Fruit fly (Drosophila melanogaster) whole organism, embryonic: ENCODE measurements around the gene GlcAT-P.

Source experiments
- BtbVII ChIP-seq: fragments of 200-800 bp; sonication (Bioruptor generic); optimal IDR thresholded peaks from 3 replicates; lab custom pipeline; 2017; ENCODE audit warnings: missing biosample characterization, mild to moderate bottlenecking, missing genetic modification characterization
- CG10462 ChIP-seq: fragments of 200-800 bp; sonication (Bioruptor generic); optimal IDR thresholded peaks from 2 replicates; lab custom pipeline; 2016; ENCODE audit warnings: missing biosample characterization, missing genetic modification characterization
- CG13287 ChIP-seq: fragments of 200-800 bp; sonication (Bioruptor generic); IDR thresholded peaks from 2 replicates; pipeline ENCODE4 v1.3.6; 2022; ENCODE audit warnings: missing biosample characterization, missing genetic modification characterization; ENCODE audit not compliant: partially characterized antibody
- CG14965 ChIP-seq: fragments of 200-800 bp; sonication (Bioruptor generic); optimal IDR thresholded peaks from 2 replicates; lab custom pipeline; 2016; ENCODE audit warnings: missing biosample characterization, missing genetic modification characterization, borderline replicate concordance
- CG15011 ChIP-seq: fragments of 200-800 bp; sonication (Bioruptor generic); optimal IDR thresholded peaks from 3 replicates; lab custom pipeline; 2018; ENCODE audit warnings: missing biosample characterization, mild to moderate bottlenecking, missing genetic modification characterization
- CG2116 ChIP-seq: fragments of 200-800 bp; sonication (Bioruptor generic); optimal IDR thresholded peaks from 3 replicates; lab custom pipeline; 2018; ENCODE audit warnings: missing biosample characterization, mild to moderate bottlenecking, missing genetic modification characterization
- CG31224 ChIP-seq: fragments of 200-800 bp; sonication (Bioruptor generic); IDR thresholded peaks from 2 replicates; pipeline ENCODE4 v1.3.6; 2022; ENCODE audit warnings: missing biosample characterization, missing genetic modification characterization
- CG31441 ChIP-seq: fragments of 200-800 bp; sonication (Bioruptor generic); IDR thresholded peaks from 2 replicates; pipeline ENCODE4 v1.3.6; 2022; ENCODE audit warnings: missing biosample characterization, missing genetic modification characterization
- CG42726 ChIP-seq: fragments of 200-800 bp; sonication (Bioruptor generic); IDR thresholded peaks from 2 replicates; pipeline ENCODE4 v1.3.6; 2022; ENCODE audit warnings: missing biosample characterization, missing genetic modification characterization; ENCODE audit not compliant: partially characterized antibody
- CG4404 ChIP-seq: fragments of 200-800 bp; sonication (Bioruptor generic); IDR thresholded peaks from 2 replicates; pipeline ENCODE4 v1.3.6; 2022; ENCODE audit warnings: missing biosample characterization, missing genetic modification characterization
- CG6683 ChIP-seq: fragments of 200-800 bp; sonication (Bioruptor generic); optimal IDR thresholded peaks from 2 replicates; lab custom pipeline; 2017; ENCODE audit warnings: missing biosample characterization, mild to moderate bottlenecking, missing genetic modification characterization, missing genetic modification reagents
- CG7271 ChIP-seq: fragments of 200-800 bp; sonication (Bioruptor generic); optimal IDR thresholded peaks from 2 replicates; lab custom pipeline; 2018; ENCODE audit warnings: missing biosample characterization, mild to moderate bottlenecking, missing genetic modification characterization, moderate library complexity
- CG9609 ChIP-seq: fragments of 200-800 bp; sonication (Bioruptor generic); optimal IDR thresholded peaks from 3 replicates; lab custom pipeline; 2016; ENCODE audit warnings: missing biosample characterization, missing genetic modification characterization
- Dbx ChIP-seq: fragments of 200-800 bp; sonication (Bioruptor generic); IDR thresholded peaks from 3 replicates; pipeline ENCODE4 v1.3.6; 2022; ENCODE audit warnings: missing biosample characterization, missing genetic modification characterization
- Dip2 ChIP-seq: fragments of 200-800 bp; sonication (Bioruptor generic); IDR thresholded peaks from 2 replicates; pipeline ENCODE4 v1.3.6; 2022; ENCODE audit warnings: missing biosample characterization, missing genetic modification characterization
- GATAe ChIP-seq: fragments of 200-800 bp; sonication (Bioruptor generic); conservative IDR thresholded peaks from 2 replicates; pipeline ENCODE4 v1.3.6; 2022; ENCODE audit warnings: missing biosample characterization, missing genetic modification characterization
- H2.0 ChIP-seq: fragments of 200-800 bp; sonication (Bioruptor generic); IDR thresholded peaks from 2 replicates; pipeline ENCODE4 v1.3.6; 2022; ENCODE audit warnings: missing biosample characterization, missing genetic modification characterization
- Myb ChIP-seq: fragments of 200-800 bp; sonication (Bioruptor generic); optimal IDR thresholded peaks from 2 replicates; lab custom pipeline; 2016; ENCODE audit warnings: missing biosample characterization, missing genetic modification characterization
- NK7.1 ChIP-seq: fragments of 200-800 bp; sonication (Bioruptor generic); optimal IDR thresholded peaks from 3 replicates; lab custom pipeline; 2016; ENCODE audit warnings: missing biosample characterization, missing genetic modification characterization
- Nf-YC ChIP-seq: fragments of 200-800 bp; optimal IDR thresholded peaks from 3 replicates; lab custom pipeline; 2019; ENCODE audit warnings: missing biosample characterization, mild to moderate bottlenecking, missing genetic modification characterization, moderate library complexity
- Pdp1 ChIP-seq, 2 experiments: fragments of 200-800 bp; sonication (Bioruptor generic); optimal IDR thresholded peaks; 3 replicates each; lab custom pipeline; 2016; ENCODE audit warnings: missing biosample characterization in 2 of 2, missing genetic modification characterization in 2 of 2, mild to moderate bottlenecking in 1 of 2, moderate library complexity in 1 of 2
- Ptx1 ChIP-seq: fragments of 200-800 bp; sonication (Bioruptor generic); IDR thresholded peaks from 2 replicates; pipeline ENCODE4 v1.3.6; 2022; ENCODE audit warnings: missing biosample characterization, missing genetic modification characterization
- Sry-δ ChIP-seq: fragments of 200-800 bp; sonication (Bioruptor generic); optimal IDR thresholded peaks from 2 replicates; lab custom pipeline; 2016; ENCODE audit warnings: missing biosample characterization, missing genetic modification characterization
- Ssrp ChIP-seq: fragments of 200-800 bp; sonication (Bioruptor generic); optimal IDR thresholded peaks from 2 replicates; lab custom pipeline; 2018; ENCODE audit warnings: missing biosample characterization, mild to moderate bottlenecking, missing genetic modification characterization, moderate library complexity
- Xrp1 ChIP-seq: fragments of 200-800 bp; sonication (Bioruptor generic); IDR thresholded peaks from 2 replicates; pipeline ENCODE4 v1.3.6; 2022; ENCODE audit warnings: missing biosample characterization, missing genetic modification characterization
- YL-1 ChIP-seq: fragments of 200-800 bp; sonication (Bioruptor generic); optimal IDR thresholded peaks from 3 replicates; lab custom pipeline; 2017; ENCODE audit warnings: missing biosample characterization, mild to moderate bottlenecking, missing genetic modification characterization
- bbx ChIP-seq: fragments of 200-800 bp; sonication (Bioruptor generic); IDR thresholded peaks from 2 replicates; pipeline ENCODE4 v1.3.6; 2022; ENCODE audit warnings: missing biosample characterization, missing genetic modification characterization; ENCODE audit not compliant: partially characterized antibody
- cad ChIP-seq: fragments of >200 bp; optimal IDR thresholded peaks from 2 replicates; lab custom pipeline; 2017; ENCODE audit warnings: missing biosample characterization, missing genetic modification characterization
- cato ChIP-seq: fragments of 200-800 bp; sonication (Bioruptor generic); optimal IDR thresholded peaks from 2 replicates; lab custom pipeline; 2016; ENCODE audit warnings: missing biosample characterization, missing genetic modification characterization, borderline replicate concordance
- croc ChIP-seq: fragments of 200-800 bp; sonication (Bioruptor generic); conservative IDR thresholded peaks from 3 replicates; pipeline ENCODE4 v1.3.6; 2022; ENCODE audit warnings: missing biosample characterization, missing genetic modification characterization
- crol ChIP-seq: fragments of 200-800 bp; sonication (Bioruptor generic); IDR thresholded peaks from 2 replicates; pipeline ENCODE4 v1.3.6; 2022; ENCODE audit warnings: missing biosample characterization, missing genetic modification characterization
- crp ChIP-seq, 2 experiments: fragments of 200-800 bp; sonication (Bioruptor generic); optimal IDR thresholded peaks; 2 replicates in 1 of 2; 3 replicates in 1 of 2; lab custom pipeline; 2017; ENCODE audit warnings: missing biosample characterization in 2 of 2, missing genetic modification characterization in 2 of 2, mild to moderate bottlenecking in 1 of 2, moderate library complexity in 1 of 2
- danr ChIP-seq: fragments of 200-800 bp; sonication (Bioruptor generic); IDR thresholded peaks from 2 replicates; pipeline ENCODE4 v1.3.6; 2022; ENCODE audit warnings: missing biosample characterization, missing genetic modification characterization
- disco-r ChIP-seq: fragments of 200-800 bp; sonication (Bioruptor generic); optimal IDR thresholded peaks from 2 replicates; lab custom pipeline; 2016; ENCODE audit warnings: missing biosample characterization, missing genetic modification characterization
- exex ChIP-seq: fragments of 200-800 bp; sonication (Bioruptor generic); optimal IDR thresholded peaks from 4 replicates; lab custom pipeline; 2018; ENCODE audit warnings: missing biosample characterization, mild to moderate bottlenecking, missing genetic modification characterization, moderate library complexity
- fd64A ChIP-seq: fragments of 200-800 bp; sonication (Bioruptor generic); optimal IDR thresholded peaks from 3 replicates; lab custom pipeline; 2018; ENCODE audit warnings: missing biosample characterization, mild to moderate bottlenecking, missing genetic modification characterization
- gsb-n ChIP-seq: fragments of 200-800 bp; sonication (Bioruptor generic); optimal IDR thresholded peaks from 3 replicates; lab custom pipeline; 2018; ENCODE audit warnings: missing biosample characterization, mild to moderate bottlenecking, missing genetic modification characterization
- kah ChIP-seq: fragments of 200-800 bp; sonication (Bioruptor generic); optimal IDR thresholded peaks from 2 replicates; lab custom pipeline; 2018; ENCODE audit warnings: missing biosample characterization, mild to moderate bottlenecking, missing genetic modification characterization
- klu ChIP-seq: fragments of 200-800 bp; sonication (Bioruptor generic); IDR thresholded peaks from 2 replicates; pipeline ENCODE4 v1.3.6; 2022; ENCODE audit warnings: missing biosample characterization, missing genetic modification characterization
- nau ChIP-seq: fragments of 200-800 bp; sonication (Bioruptor generic); optimal IDR thresholded peaks from 3 replicates; lab custom pipeline; 2017; ENCODE audit warnings: missing biosample characterization, mild to moderate bottlenecking, missing genetic modification characterization, missing genetic modification reagents
- oc ChIP-seq: fragments of 200-800 bp; sonication (Bioruptor generic); optimal IDR thresholded peaks from 2 replicates; lab custom pipeline; 2018; ENCODE audit warnings: missing biosample characterization, mild to moderate bottlenecking, missing genetic modification characterization, moderate library complexity
- phol ChIP-seq: fragments of 200-800 bp; sonication (Bioruptor generic); optimal IDR thresholded peaks from 3 replicates; lab custom pipeline; 2018; ENCODE audit warnings: missing biosample characterization, mild to moderate bottlenecking, missing genetic modification characterization, moderate library complexity
- pzg ChIP-seq: fragments of 200-800 bp; sonication (Bioruptor generic); optimal IDR thresholded peaks from 3 replicates; lab custom pipeline; 2018; ENCODE audit warnings: missing biosample characterization, mild to moderate bottlenecking, missing genetic modification characterization, moderate library complexity
- ranshi ChIP-seq: fragments of 200-800 bp; sonication (Bioruptor generic); IDR thresholded peaks from 2 replicates; pipeline ENCODE4 v1.3.6; 2022; ENCODE audit warnings: missing biosample characterization, missing genetic modification characterization
- sisA ChIP-seq: fragments of 200-800 bp; sonication (Bioruptor generic); IDR thresholded peaks from 2 replicates; pipeline ENCODE4 v1.3.6; 2022; ENCODE audit warnings: missing biosample characterization, missing genetic modification characterization
- tna ChIP-seq: fragments of 200-800 bp; sonication (Bioruptor generic); IDR thresholded peaks from 2 replicates; pipeline ENCODE4 v1.3.6; 2022; ENCODE audit warnings: missing biosample characterization, missing genetic modification characterization; ENCODE audit not compliant: partially characterized antibody
- vfl ChIP-seq: fragments of 200-800 bp; sonication (Bioruptor generic); optimal IDR thresholded peaks from 2 replicates; lab custom pipeline; 2016; ENCODE audit warnings: missing biosample characterization, missing genetic modification characterization
- wor ChIP-seq: fragments of 200-800 bp; sonication (Bioruptor generic); IDR thresholded peaks from 2 replicates; pipeline ENCODE4 v1.3.6; 2022; ENCODE audit warnings: missing biosample characterization, missing genetic modification characterization
- zen ChIP-seq: fragments of 200-800 bp; sonication (Bioruptor generic); optimal IDR thresholded peaks from 3 replicates; lab custom pipeline; 2018; ENCODE audit warnings: missing biosample characterization, mild to moderate bottlenecking, missing genetic modification characterization, moderate library complexity

Gene GlcAT-P

dm6 chr3L:11205608-11206336 is 8.4 kb upstream of the GlcAT-P start, which contains the start of gene Plod (continued):
- no peak for TF ChIP-seq cad (GFP tag; lab: Kevin White, UChicago)
- no peak for TF ChIP-seq kah (GFP tag; lab: Kevin White, UChicago)
- no peak for TF ChIP-seq wor
- peak; percentile 57 for TF ChIP-seq CG7271 (tag; lab: Kevin White, UChicago)
- TF ChIP-seq CG31224 (GFP tag; lab: Robert Waterston, UW), result 0 out of 2 replicates have a peak, but pooled peaks have one; percentile 16
- peak; percentile 46; the same call in 1 of the 2 replicates for TF ChIP-seq ranshi (GFP tag; lab: Robert Waterston, UW)
- TF ChIP-seq tna (GFP tag; lab: Robert Waterston, UW), result no peak
- TF ChIP-seq cato (GFP tag; lab: Kevin White, UChicago), result no peak
- TF ChIP-seq klu (GFP tag; lab: Robert Waterston, UW), result no peak
- peak; percentile 29 for TF ChIP-seq BtbVII (GFP tag; lab: Kevin White, UChicago)
- no peak for TF ChIP-seq CG6683 (GFP tag; lab: Kevin White, UChicago)
- TF ChIP-seq vfl (GFP tag; lab: Kevin White, UChicago), result peak; percentile 56
- TF ChIP-seq YL-1 (GFP tag; lab: Kevin White, UChicago), result peak; percentile 63
- TF ChIP-seq GATAe (GFP tag; lab: Robert Waterston, UW), result no peak
- TF ChIP-seq NK7.1 (GFP tag; lab: Kevin White, UChicago), result no peak
- no peak for TF ChIP-seq H2.0 (GFP tag; lab: Robert Waterston, UW)
- TF ChIP-seq CG31441 (GFP tag; lab: Robert Waterston, UW), result peak; percentile 66
- TF ChIP-seq bbx (GFP tag; lab: Robert Waterston, UW), result peak; percentile 65; the same call in 1 of the 2 replicates
- no peak for TF ChIP-seq disco-r
- peak; percentile 56 for TF ChIP-seq CG42726 (GFP tag; lab: Robert Waterston, UW)
- TF ChIP-seq Xrp1 (GFP tag; lab: Robert Waterston, UW), result peak; percentile 63; the same call in 1 of the 2 replicates
- TF ChIP-seq danr, result no peak
- no peak for TF ChIP-seq exex
- TF ChIP-seq zen (tag; lab: Kevin White, UChicago), result peak; percentile 14
- TF ChIP-seq CG10462 (GFP tag; lab: Kevin White, UChicago), result no peak
- no peak for TF ChIP-seq Dip2
- TF ChIP-seq gsb-n (tag; lab: Kevin White, UChicago), result peak; percentile 24
- TF ChIP-seq nau (GFP tag; lab: Kevin White, UChicago), result no peak
- TF ChIP-seq crp (GFP tag; optimal IDR thresholded peaks at IDR 0.05; lab: Kevin White, UChicago), result peak; percentile 88 to 98
- no peak for TF ChIP-seq CG14965
- peak; percentile 17 for TF ChIP-seq fd64A (GFP tag; lab: Kevin White, UChicago)
- no peak for TF ChIP-seq croc (GFP tag; lab: Robert Waterston, UW)
- TF ChIP-seq CG13287 (GFP tag; lab: Robert Waterston, UW), result no peak; the same call in none of the 2 replicates
- TF ChIP-seq Pdp1 (GFP tag; optimal IDR thresholded peaks at IDR 0.05; lab: Kevin White, UChicago), result peak in 1 of 2 experiments; percentile 61
- TF ChIP-seq crol (GFP tag; lab: Robert Waterston, UW), result no peak
- no peak for TF ChIP-seq CG15011 (GFP tag; lab: Kevin White, UChicago)
- TF ChIP-seq oc, result peak; percentile 62
- no peak for TF ChIP-seq CG9609 (GFP tag; lab: Kevin White, UChicago)
- TF ChIP-seq Dbx (GFP tag; lab: Robert Waterston, UW), result peak; percentile 56
- TF ChIP-seq sisA (GFP tag; lab: Robert Waterston, UW), result no peak
- TF ChIP-seq Sry-δ (GFP tag; lab: Kevin White, UChicago), result peak; percentile 14
- peak; percentile 39 for TF ChIP-seq Ssrp (tag; lab: Kevin White, UChicago)
- TF ChIP-seq CG4404 (GFP tag; lab: Robert Waterston, UW), result no peak
- peak; percentile 52 for TF ChIP-seq Myb (GFP tag; lab: Kevin White, UChicago)
- TF ChIP-seq Nf-YC (tag; lab: Kevin White, UChicago), result peak; percentile 52
- TF ChIP-seq phol (tag; lab: Kevin White, UChicago), result peak; percentile 62
- TF ChIP-seq pzg (GFP tag; lab: Kevin White, UChicago), result peak; percentile 85
- TF ChIP-seq CG2116 (GFP tag; lab: Kevin White, UChicago), result peak; percentile 45
- TF ChIP-seq Ptx1 (GFP tag; lab: Robert Waterston, UW), result peak; percentile 41; the same call in 1 of the 2 replicates
